Worm (Caenorhabditis elegans) whole organism, young adult: ENCODE results near the gene ftt-2.

Source experiments
- B0035.1 ChIP-seq: sonication (generic microtip); optimal IDR thresholded peaks from 2 replicates; lab custom pipeline; 2016; ENCODE audit warnings: missing genetic modification characterization, mild to moderate bottlenecking, missing compliant biosample characterization, missing genotype, missing genetic modification reagents
- B0336.3 ChIP-seq: fragments of 200-800 bp; sonication (Bioruptor generic); IDR thresholded peaks from 2 replicates; pipeline ENCODE4 v1.3.6; 2022; ENCODE audit warnings: missing genetic modification characterization, missing compliant biosample characterization
- F55B11.4 ChIP-seq: sonication (generic microtip); optimal IDR thresholded peaks from 2 replicates; lab custom pipeline; 2016; ENCODE audit warnings: missing compliant biosample characterization, missing genetic modification characterization, borderline replicate concordance; ENCODE audit not compliant: insufficient read depth
- F57A8.1 ChIP-seq: fragments of 200-800 bp; sonication (Bioruptor generic); optimal IDR thresholded peaks from 2 replicates; lab custom pipeline; 2018; ENCODE audit warnings: mild to moderate bottlenecking, missing genetic modification characterization, moderate library complexity, missing compliant biosample characterization
- Y53F4B.3 ChIP-seq: fragments of 200-800 bp; sonication (Bioruptor generic); IDR thresholded peaks from 2 replicates; pipeline ENCODE4 v1.3.6; 2022; ENCODE audit warnings: missing genetic modification reagents, missing genetic modification characterization, missing compliant biosample characterization
- Y53G8AR.9 ChIP-seq: fragments of 200-800 bp; sonication (Bioruptor generic); conservative IDR thresholded peaks from 2 replicates; pipeline ENCODE4 v1.3.6; 2022; ENCODE audit warnings: missing genetic modification reagents, missing genetic modification characterization, missing compliant biosample characterization
- Y56A3A.18 ChIP-seq: fragments of 200-800 bp; sonication (Bioruptor generic); IDR thresholded peaks from 2 replicates; pipeline ENCODE4 v1.3.6; 2022; ENCODE audit warnings: missing genetic modification reagents, missing genetic modification characterization, missing compliant biosample characterization
- Y95B8A.8 ChIP-seq: fragments of 200-800 bp; sonication (Bioruptor generic); IDR thresholded peaks from 2 replicates; pipeline ENCODE4 v1.3.6; 2022; ENCODE audit warnings: missing genetic modification reagents, missing genetic modification characterization, missing compliant biosample characterization
- ZK185.1 ChIP-seq: sonication (generic microtip); optimal IDR thresholded peaks from 2 replicates; lab custom pipeline; 2016; ENCODE audit warnings: mild to moderate bottlenecking, missing genetic modification characterization, missing compliant biosample characterization; ENCODE audit not compliant: poor library complexity, severe bottlenecking
- aptf-2 ChIP-seq: fragments of 200-800 bp; sonication (Bioruptor generic); conservative IDR thresholded peaks from 2 replicates; pipeline ENCODE4 v1.3.6; 2022; ENCODE audit warnings: missing genetic modification reagents, missing genetic modification characterization, missing compliant biosample characterization
- attf-6 ChIP-seq: fragments of 200-800 bp; sonication (Bioruptor generic); IDR thresholded peaks from 2 replicates; pipeline ENCODE4 v1.3.6; 2022; ENCODE audit warnings: missing genetic modification reagents, missing genetic modification characterization, missing compliant biosample characterization
- cebp-1 ChIP-seq, 2 experiments: fragments of 200-800 bp in 1 of 2; sonication (Bioruptor generic) in 1 of 2; sonication (generic microtip) in 1 of 2; IDR thresholded peaks in 1 of 2; optimal IDR thresholded peaks in 1 of 2; 2 replicates each; pipeline versions ENCODE4 v1.3.6 to Lab custom; 2017 to 2022; ENCODE audit warnings: missing compliant biosample characterization in 2 of 2, missing genetic modification characterization in 2 of 2, mild to moderate bottlenecking in 1 of 2, missing genetic modification reagents in 1 of 2, moderate library complexity in 1 of 2
- cebp-2 ChIP-seq: fragments of 200-800 bp; sonication (Bioruptor generic); IDR thresholded peaks from 2 replicates; pipeline ENCODE4 v1.3.6; 2022; ENCODE audit warnings: missing genetic modification characterization, missing compliant biosample characterization
- ceh-100 ChIP-seq: fragments of 200-800 bp; sonication (Bioruptor generic); IDR thresholded peaks from 2 replicates; pipeline ENCODE4 v1.3.6; 2022; ENCODE audit warnings: missing genetic modification reagents, missing genetic modification characterization, missing compliant biosample characterization
- ceh-27 ChIP-seq: fragments of 200-800 bp; sonication (Bioruptor generic); optimal IDR thresholded peaks from 2 replicates; lab custom pipeline; 2018; ENCODE audit warnings: mild to moderate bottlenecking, missing genetic modification characterization, moderate library complexity, missing compliant biosample characterization
- dox-1 ChIP-seq: fragments of 200-800 bp; sonication (Bioruptor generic); IDR thresholded peaks from 2 replicates; pipeline ENCODE4 v1.3.6; 2022; ENCODE audit warnings: missing genetic modification reagents, missing genetic modification characterization, missing compliant biosample characterization
- egl-44 ChIP-seq: fragments of 200-800 bp; sonication (Bioruptor generic); IDR thresholded peaks from 2 replicates; pipeline ENCODE4 v1.3.6; 2022; ENCODE audit warnings: missing genetic modification reagents, missing genetic modification characterization, missing compliant biosample characterization
- hsf-1 ChIP-seq: fragments of 200-800 bp; sonication (Bioruptor generic); IDR thresholded peaks from 2 replicates; pipeline ENCODE4 v1.3.6; 2022; ENCODE audit warnings: missing genetic modification reagents, missing genetic modification characterization, missing compliant biosample characterization
- let-607 ChIP-seq, 2 experiments: fragments of 200-800 bp in 1 of 2; sonication (Bioruptor generic) in 1 of 2; sonication (generic microtip) in 1 of 2; optimal IDR thresholded peaks; 2 replicates each; lab custom pipeline; 2016 to 2018; ENCODE audit warnings: mild to moderate bottlenecking in 2 of 2, missing compliant biosample characterization in 2 of 2, missing genetic modification characterization in 2 of 2, moderate library complexity in 2 of 2, missing genotype in 1 of 2
- lin-54 ChIP-seq: fragments of 200-800 bp; sonication (Bioruptor generic); optimal IDR thresholded peaks from 2 replicates; lab custom pipeline; 2018; ENCODE audit warnings: mild to moderate bottlenecking, missing genetic modification characterization, missing compliant biosample characterization
- lsy-27 ChIP-seq: sonication (generic microtip); optimal IDR thresholded peaks from 2 replicates; lab custom pipeline; 2017; ENCODE audit warnings: missing genetic modification characterization, mild to moderate bottlenecking, missing compliant biosample characterization, antibody characterized with exemption, missing genotype, borderline replicate concordance; ENCODE audit not compliant: insufficient read depth
- madf-3 ChIP-seq: fragments of 200-800 bp; sonication (Bioruptor generic); IDR thresholded peaks from 2 replicates; pipeline ENCODE4 v1.3.6; 2022; ENCODE audit warnings: missing genetic modification reagents, missing genetic modification characterization, missing compliant biosample characterization
- mcd-1 ChIP-seq: fragments of 200-800 bp; sonication (Bioruptor generic); IDR thresholded peaks from 2 replicates; pipeline ENCODE4 v1.3.6; 2022; ENCODE audit warnings: missing genetic modification reagents, missing genetic modification characterization, missing compliant biosample characterization
- mel-28 ChIP-seq: sonication (generic microtip); optimal IDR thresholded peaks from 2 replicates; lab custom pipeline; 2016; ENCODE audit warnings: borderline replicate concordance, mild to moderate bottlenecking, missing genetic modification characterization, missing compliant biosample characterization
- nfya-2 ChIP-seq: fragments of 200-800 bp; sonication (Bioruptor generic); IDR thresholded peaks from 2 replicates; pipeline ENCODE4 v1.3.6; 2022; ENCODE audit warnings: missing genetic modification reagents, missing genetic modification characterization, missing compliant biosample characterization
- nfyb-1 ChIP-seq: fragments of 200-800 bp; sonication (Bioruptor generic); IDR thresholded peaks from 2 replicates; pipeline ENCODE4 v1.3.6; 2022; ENCODE audit warnings: missing genetic modification reagents, missing genetic modification characterization, missing compliant biosample characterization
- nhr-179 ChIP-seq: sonication (generic microtip); optimal IDR thresholded peaks from 2 replicates; lab custom pipeline; 2016; ENCODE audit warnings: mild to moderate bottlenecking, missing genetic modification characterization, missing compliant biosample characterization
- nhr-27 ChIP-seq: fragments of 200-800 bp; sonication (Bioruptor generic); optimal IDR thresholded peaks from 2 replicates; lab custom pipeline; 2018; ENCODE audit warnings: mild to moderate bottlenecking, missing genetic modification characterization, moderate library complexity, missing compliant biosample characterization
- nhr-90 ChIP-seq: sonication (generic microtip); optimal IDR thresholded peaks from 2 replicates; lab custom pipeline; 2016; ENCODE audit warnings: missing genotype, mild to moderate bottlenecking, missing genetic modification characterization, missing compliant biosample characterization
- pbrm-1 ChIP-seq: fragments of 200-800 bp; sonication (Bioruptor generic); IDR thresholded peaks from 2 replicates; pipeline ENCODE4 v1.3.6; 2022; ENCODE audit warnings: missing genetic modification reagents, missing genetic modification characterization, missing compliant biosample characterization
- rpc-1 ChIP-seq, 2 experiments: fragments of 150-350 bp in 1 of 2; sonication (generic microtip) in 1 of 2; optimal IDR thresholded peaks; 2 replicates each; lab custom pipeline; 2014 to 2018; ENCODE audit warnings: missing biosample characterization in 1 of 2, missing genetic modification characterization in 1 of 2, missing genetic modification reagents in 1 of 2, missing genotype in 1 of 2
- sea-2 ChIP-seq: fragments of 200-800 bp; sonication (Bioruptor generic); IDR thresholded peaks from 2 replicates; pipeline ENCODE4 v1.3.6; 2022; ENCODE audit warnings: missing genetic modification characterization, missing compliant biosample characterization
- snpc-1.1 ChIP-seq: sonication (generic microtip); optimal IDR thresholded peaks from 2 replicates; lab custom pipeline; 2017; ENCODE audit warnings: missing genetic modification characterization, mild to moderate bottlenecking, missing compliant biosample characterization, antibody characterized with exemption, moderate library complexity, missing genotype, missing genetic modification reagents; ENCODE audit not compliant: insufficient read depth
- snpc-4 ChIP-seq, 5 experiments: fragments of 150-350 bp in 1 of 5; sonication (generic microtip) in 4 of 5; optimal IDR thresholded peaks; 2 replicates each; lab custom pipeline; 2014 to 2018; ENCODE audit warnings: missing genetic modification characterization in 5 of 5, missing biosample characterization in 3 of 5, antibody characterized with exemption in 2 of 5, mild to moderate bottlenecking in 2 of 5, missing compliant biosample characterization in 2 of 5, missing genotype in 2 of 5, moderate library complexity in 2 of 5, missing genetic modification reagents in 1 of 5
- somi-1 ChIP-seq: fragments of 200-800 bp; sonication (Bioruptor generic); optimal IDR thresholded peaks from 2 replicates; lab custom pipeline; 2018; ENCODE audit warnings: mild to moderate bottlenecking, missing genetic modification characterization, missing compliant biosample characterization
- sptf-2 ChIP-seq: fragments of 200-800 bp; sonication (Bioruptor generic); optimal IDR thresholded peaks from 2 replicates; lab custom pipeline; 2018; ENCODE audit warnings: mild to moderate bottlenecking, missing genetic modification characterization, missing compliant biosample characterization
- tbp1 ChIP-seq: fragments of 200-800 bp; sonication (Bioruptor generic); optimal IDR thresholded peaks from 2 replicates; lab custom pipeline; 2018; ENCODE audit warnings: mild to moderate bottlenecking, missing genetic modification characterization, missing compliant biosample characterization
- tlf-1 ChIP-seq: fragments of 200-800 bp; sonication (Bioruptor generic); optimal IDR thresholded peaks from 2 replicates; lab custom pipeline; 2018; ENCODE audit warnings: mild to moderate bottlenecking, missing genetic modification characterization, missing compliant biosample characterization
- xnd-1 ChIP-seq: sonication (generic microtip); optimal IDR thresholded peaks from 2 replicates; lab custom pipeline; 2016; ENCODE audit warnings: missing genotype, missing genetic modification reagents, missing genetic modification characterization, missing compliant biosample characterization
- zfh-2 ChIP-seq: fragments of 200-800 bp; sonication (Bioruptor generic); conservative IDR thresholded peaks from 2 replicates; pipeline ENCODE4 v1.3.6; 2022; ENCODE audit warnings: missing genetic modification reagents, missing genetic modification characterization, missing compliant biosample characterization
- ztf-18 ChIP-seq: sonication (generic microtip); optimal IDR thresholded peaks from 2 replicates; lab custom pipeline; 2016; ENCODE audit warnings: missing genotype, mild to moderate bottlenecking, missing genetic modification characterization, missing compliant biosample characterization
- ztf-22 ChIP-seq: fragments of 200-800 bp; sonication (Bioruptor generic); optimal IDR thresholded peaks from 2 replicates; lab custom pipeline; 2018; ENCODE audit warnings: mild to moderate bottlenecking, missing genetic modification characterization, moderate library complexity, missing compliant biosample characterization
- ztf-26 ChIP-seq: sonication (generic microtip); optimal IDR thresholded peaks from 2 replicates; lab custom pipeline; 2017; ENCODE audit warnings: missing genetic modification characterization, missing compliant biosample characterization
- ztf-28 ChIP-seq: fragments of 200-800 bp; sonication (Bioruptor generic); IDR thresholded peaks from 2 replicates; pipeline ENCODE4 v1.3.6; 2022; ENCODE audit warnings: missing genetic modification reagents, missing genetic modification characterization, missing compliant biosample characterization
- ztf-6 ChIP-seq: fragments of 200-800 bp; sonication (Bioruptor generic); IDR thresholded peaks from 2 replicates; pipeline ENCODE4 v1.3.6; 2022; ENCODE audit warnings: missing genetic modification reagents, missing genetic modification characterization, missing compliant biosample characterization

Gene ftt-2

DNA sequence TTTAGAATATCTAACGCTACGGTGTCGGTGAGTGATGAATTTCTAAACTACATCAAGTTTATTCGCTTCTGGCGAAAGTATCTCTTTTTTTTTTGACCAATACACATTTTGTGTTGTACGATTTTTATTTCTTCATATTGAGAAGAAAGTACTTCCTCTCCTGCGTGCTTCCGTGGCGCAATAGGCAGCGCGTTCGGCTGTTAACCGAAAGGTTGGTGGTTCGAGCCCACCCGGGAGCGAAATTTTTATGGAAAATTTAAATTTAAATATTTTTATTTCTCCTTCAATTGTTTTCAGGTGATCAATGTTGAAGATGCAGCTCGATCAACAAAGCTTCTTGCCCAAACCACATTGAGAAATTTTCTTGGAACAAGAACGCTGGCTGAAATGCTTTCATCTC, 40.3 kb upstream of the ftt-2 start (continued):
- TF ChIP-seq nhr-90 (peak; percentile 66), ztf-18 (tag; lab: Kevin White, UChicago) (peak; percentile 56), Y56A3A.18 (GFP tag; lab: Robert Waterston, UW) (peak; percentile 63; the same call in 1 of the 2 replicates), somi-1 (GFP tag; lab: Kevin White, UChicago) (peak; percentile 19), Y53G8AR.9 (0 out of 2 replicates have a peak, but pooled peaks have one; percentile 28), ztf-6 (GFP tag; lab: Robert Waterston, UW) (no peak), Y95B8A.8 (GFP tag; lab: Robert Waterston, UW) (0 out of 2 replicates have a peak, but pooled peaks have one; percentile 28), attf-6 (no peak), B0035.1 (tag; lab: Kevin White, UChicago) (peak; percentile 23), snpc-4 (GFP tag; optimal IDR thresholded peaks at IDR 0.05; lab: Kevin White, UChicago) (peak; percentile 57), snpc-4 (tag; optimal IDR thresholded peaks at IDR 0.05; lab: Kevin White, UChicago) (peak in 2 of 4 experiments; percentile 27 to 59), let-607 (tag; optimal IDR thresholded peaks at IDR 0.05; lab: Kevin White, UChicago) (peak in 1 of 2 experiments; percentile 17), zfh-2 (no peak), ceh-27 (GFP tag; lab: Kevin White, UChicago) (peak; percentile 1), nhr-27 (tag; lab: Kevin White, UChicago) (no peak), ztf-22 (GFP tag; lab: Kevin White, UChicago) (no peak), ceh-100 (GFP tag; lab: Robert Waterston, UW) (no peak), mcd-1 (no peak; the same call in 1 of the 2 replicates), ZK185.1 (tag; lab: Kevin White, UChicago) (peak; percentile 75), xnd-1 (tag; lab: Kevin White, UChicago) (no peak), cebp-1 (GFP tag; IDR thresholded peaks at IDR 0.05; lab: Robert Waterston, UW) (no peak), cebp-1 (tag; optimal IDR thresholded peaks at IDR 0.05; lab: Kevin White, UChicago) (peak; percentile 56), tbp1 (GFP tag; lab: Kevin White, UChicago) (peak; percentile 91), Y53F4B.3 (no peak), lsy-27 (tag; lab: Kevin White, UChicago) (no peak), rpc-1 (optimal IDR thresholded peaks at IDR 0.05; lab: Kevin White, UChicago) (peak; percentile 85), rpc-1 (tag; optimal IDR thresholded peaks at IDR 0.05; lab: Kevin White, UChicago) (peak; percentile 92), nfya-2 (no peak), tlf-1 (GFP tag; lab: Kevin White, UChicago) (no peak), F55B11.4 (tag; lab: Kevin White, UChicago) (no peak), egl-44 (GFP tag; lab: Robert Waterston, UW) (no peak), ztf-28 (no peak), nhr-179 (tag; lab: Kevin White, UChicago) (peak; percentile 48), aptf-2 (GFP tag; lab: Robert Waterston, UW) (no peak), snpc-1.1 (no peak), F57A8.1 (GFP tag; lab: Kevin White, UChicago) (no peak), mel-28 (no peak), hsf-1 (no peak), dox-1 (GFP tag; lab: Robert Waterston, UW) (peak; percentile 57; the same call in 1 of the 2 replicates), sea-2 (GFP tag; lab: Robert Waterston, UW) (no peak), pbrm-1 (GFP tag; lab: Robert Waterston, UW) (peak; percentile 70), cebp-2 (0 out of 2 replicates have a peak, but pooled peaks have one; percentile 70), nfyb-1 (GFP tag; lab: Robert Waterston, UW) (peak; percentile 54; the same call in 1 of the 2 replicates), madf-3 (GFP tag; lab: Robert Waterston, UW) (no peak), B0336.3 (no peak), ztf-26 (tag; lab: Kevin White, UChicago) (no peak), sptf-2 (GFP tag; lab: Kevin White, UChicago) (no peak), lin-54 (GFP tag; lab: Kevin White, UChicago) (no peak)
